Fruit fly (Drosophila melanogaster): ENCODE results near the gene CG12320.

Gene CG12320

dm6 chr3R:18215300-18215699 is 37.2 kb downstream of the CG12320 start (continued):
- TF ChIP-seq CG11085 (GFP tag; IDR thresholded peaks at IDR 0.05), result no peak
- no peak for TF ChIP-seq CTCF (GFP tag; optimal IDR thresholded peaks at IDR 0.05)
- no peak for TF ChIP-seq gfzf (GFP tag; optimal IDR thresholded peaks at IDR 0.05)
- no peak for TF ChIP-seq CG10147 (GFP tag; optimal IDR thresholded peaks at IDR 0.05)
- no peak for TF ChIP-seq CG1647 (GFP tag; optimal IDR thresholded peaks at IDR 0.05)
- TF ChIP-seq CG7963 (GFP tag; IDR thresholded peaks at IDR 0.05; ENCODE audit: partially characterized antibody), result no peak
- TF ChIP-seq Neu2 (GFP tag; optimal IDR thresholded peaks at IDR 0.05; ENCODE audit: borderline replicate concordance), result no peak
- peak; percentile 25; the same call in 1 of the 3 replicates for TF ChIP-seq H15 (GFP tag; IDR thresholded peaks at IDR 0.05)
- TF ChIP-seq CG6689 (GFP tag; IDR thresholded peaks at IDR 0.05), result peak; percentile 87
- TF ChIP-seq CG17912 (GFP tag; optimal IDR thresholded peaks at IDR 0.05), result no peak
- TF ChIP-seq NK7.1 (GFP tag; optimal IDR thresholded peaks at IDR 0.05), result no peak
- no peak for TF ChIP-seq ac (GFP tag; optimal IDR thresholded peaks at IDR 0.05)
- TF ChIP-seq kni (GFP tag; optimal IDR thresholded peaks at IDR 0.05), result no peak
- TF ChIP-seq CG2120 (GFP tag; optimal IDR thresholded peaks at IDR 0.05), result peak; percentile 75
- TF ChIP-seq shn (GFP tag; optimal IDR thresholded peaks at IDR 0.05), result no peak
- TF ChIP-seq CG7357 (GFP tag; IDR thresholded peaks at IDR 0.05), result no peak
- no peak for TF ChIP-seq Hey (tag; optimal IDR thresholded peaks at IDR 0.05)
- TF ChIP-seq sens (GFP tag), result peak; percentile 84
- TF ChIP-seq CG11456 (GFP tag; IDR thresholded peaks at IDR 0.05), result no peak; the same call in 2 of the 3 replicates
- no peak for TF ChIP-seq TFAM (GFP tag; optimal IDR thresholded peaks at IDR 0.05)
- TF ChIP-seq Dbx (GFP tag; IDR thresholded peaks at IDR 0.05), result peak; percentile 37; the same call in 1 of the 3 replicates
- TF ChIP-seq Mes4 (GFP tag; optimal IDR thresholded peaks at IDR 0.05), result no peak
- TF ChIP-seq CG4820 (GFP tag; optimal IDR thresholded peaks at IDR 0.05), result no peak
- peak; percentile 79 for TF ChIP-seq Scr (GFP tag; IDR thresholded peaks at IDR 0.05; ENCODE audit: partially characterized antibody)
- no peak for TF ChIP-seq CG6175 (GFP tag; IDR thresholded peaks at IDR 0.05)
- TF ChIP-seq B-H2 (GFP tag; optimal IDR thresholded peaks at IDR 0.05), result no peak
- TF ChIP-seq pfk (GFP tag; optimal IDR thresholded peaks at IDR 0.05), result no peak
- no peak for TF ChIP-seq dimm (GFP tag; IDR thresholded peaks at IDR 0.05)
- TF ChIP-seq Drgx (GFP tag; IDR thresholded peaks at IDR 0.05), result no peak
- TF ChIP-seq CG3407 (GFP tag; optimal IDR thresholded peaks at IDR 0.05), result no peak
- TF ChIP-seq CG13287 (GFP tag; IDR thresholded peaks at IDR 0.05; ENCODE audit: partially characterized antibody), result peak; percentile 91
- TF ChIP-seq CG10959 (GFP tag; IDR thresholded peaks at IDR 0.05), result no peak
- TF ChIP-seq ro (GFP tag; IDR thresholded peaks at IDR 0.05), result no peak
- no peak for TF ChIP-seq Deaf1 (tag; optimal IDR thresholded peaks at IDR 0.05)
- TF ChIP-seq Camta (GFP tag; optimal IDR thresholded peaks at IDR 0.05), result peak; percentile 28
- TF ChIP-seq hkb (optimal IDR thresholded peaks at IDR 0.05), result no peak
- TF ChIP-seq hkb (GFP tag; IDR thresholded peaks at IDR 0.05), result no peak
- no peak for TF ChIP-seq en (GFP tag; optimal IDR thresholded peaks at IDR 0.05)
- TF ChIP-seq ham (GFP tag; IDR thresholded peaks at IDR 0.05), result no peak
- TF ChIP-seq CG3838 (GFP tag; optimal IDR thresholded peaks at IDR 0.05), result no peak
- no peak for TF ChIP-seq br (optimal IDR thresholded peaks at IDR 0.05)
- TF ChIP-seq CG1233 (GFP tag; optimal IDR thresholded peaks at IDR 0.05), result no peak
- peak; percentile 81 for TF ChIP-seq Bgb (GFP tag; IDR thresholded peaks at IDR 0.05; ENCODE audit: partially characterized antibody)
- peak; percentile 46 for TF ChIP-seq HmgZ (tag; optimal IDR thresholded peaks at IDR 0.05)
- TF ChIP-seq CG15269 (tag; optimal IDR thresholded peaks at IDR 0.05), result no peak
- TF ChIP-seq Optix (GFP tag; IDR thresholded peaks at IDR 0.05), result no peak
- no peak for TF ChIP-seq sug (tag; optimal IDR thresholded peaks at IDR 0.05)
- TF ChIP-seq CG32532 (GFP tag; IDR thresholded peaks at IDR 0.05), result no peak
- no peak for TF ChIP-seq Usf (GFP tag; optimal IDR thresholded peaks at IDR 0.05)
- no peak; the same call in 1 of the 2 replicates for TF ChIP-seq vvl (GFP tag; IDR thresholded peaks at IDR 0.05)
- no peak for TF ChIP-seq danr (GFP tag; IDR thresholded peaks at IDR 0.05)
- no peak for TF ChIP-seq Oli (tag; optimal IDR thresholded peaks at IDR 0.05)
- no peak for TF ChIP-seq CG8944 (GFP tag; optimal IDR thresholded peaks at IDR 0.05)
- TF ChIP-seq CG30403 (GFP tag; optimal IDR thresholded peaks at IDR 0.05), result peak; percentile 59

Data from whole organism, embryonic.